Fruit fly (Drosophila melanogaster) whole organism, prepupa: ENCODE data around the gene unc-13-4A.
A peak's percentile ranks its signal among the peaks of the same experiment; 100 is the strongest.

Experiments used
- Blimp-1 ChIP-seq: fragments of 200-800 bp; sonication (Bioruptor generic); optimal IDR thresholded peaks from 3 replicates; lab custom pipeline; 2017; ENCODE audit warnings: missing biosample characterization, missing genetic modification characterization, mild to moderate bottlenecking, moderate library complexity, missing genetic modification reagents
- CG10631 ChIP-seq: fragments of 200-800 bp; sonication (Bioruptor generic); optimal IDR thresholded peaks from 2 replicates; lab custom pipeline; 2016; ENCODE audit warnings: missing biosample characterization, missing genetic modification characterization
- CG10669 ChIP-seq: fragments of 200-800 bp; sonication (Bioruptor generic); optimal IDR thresholded peaks from 3 replicates; lab custom pipeline; 2018; ENCODE audit warnings: missing biosample characterization, mild to moderate bottlenecking, missing genetic modification characterization, moderate library complexity
- CG11294 ChIP-seq: fragments of 200-800 bp; sonication (Bioruptor generic); IDR thresholded peaks from 2 replicates; pipeline ENCODE4 v1.3.6; 2022; ENCODE audit warnings: missing biosample characterization, missing genetic modification characterization
- CG11762 ChIP-seq: fragments of 200-800 bp; sonication (Bioruptor generic); optimal IDR thresholded peaks from 3 replicates; lab custom pipeline; 2016; ENCODE audit warnings: missing biosample characterization, missing genetic modification characterization; ENCODE audit not compliant: insufficient read depth
- CG15336 ChIP-seq: fragments of 200-800 bp; sonication (Bioruptor generic); IDR thresholded peaks from 2 replicates; pipeline ENCODE4 v1.3.6; 2022; ENCODE audit warnings: missing biosample characterization, missing genetic modification characterization
- CG1621 ChIP-seq: fragments of 200-800 bp; sonication (Bioruptor generic); optimal IDR thresholded peaks from 3 replicates; lab custom pipeline; 2018; ENCODE audit warnings: missing biosample characterization, mild to moderate bottlenecking, missing genetic modification characterization
- CG16779 ChIP-seq: fragments of 200-800 bp; sonication (Bioruptor generic); optimal IDR thresholded peaks from 3 replicates; lab custom pipeline; 2017; ENCODE audit warnings: missing biosample characterization, mild to moderate bottlenecking, missing genetic modification characterization
- CG31627 ChIP-seq: fragments of 200-800 bp; sonication (Bioruptor generic); optimal IDR thresholded peaks from 3 replicates; lab custom pipeline; 2016; ENCODE audit warnings: missing biosample characterization, missing genetic modification characterization
- CG32006 ChIP-seq: fragments of 200-800 bp; sonication (Bioruptor generic); optimal IDR thresholded peaks from 3 replicates; lab custom pipeline; 2017; ENCODE audit warnings: missing biosample characterization, mild to moderate bottlenecking, missing genetic modification characterization
- CG34406 ChIP-seq: fragments of 200-800 bp; sonication (Bioruptor generic); optimal IDR thresholded peaks from 3 replicates; lab custom pipeline; 2016; ENCODE audit warnings: missing biosample characterization, missing genetic modification characterization
- CG3919 ChIP-seq: fragments of 200-800 bp; sonication (Bioruptor generic); optimal IDR thresholded peaks from 3 replicates; lab custom pipeline; 2016; ENCODE audit warnings: missing biosample characterization, missing genetic modification characterization
- CG4318 ChIP-seq: fragments of 200-800 bp; sonication (Bioruptor generic); optimal IDR thresholded peaks from 3 replicates; lab custom pipeline; 2017; ENCODE audit warnings: missing biosample characterization, mild to moderate bottlenecking, missing genetic modification characterization
- CG6163 ChIP-seq: fragments of 200-800 bp; sonication (Bioruptor generic); IDR thresholded peaks from 3 replicates; pipeline ENCODE4 v1.3.6; 2022; ENCODE audit warnings: missing biosample characterization, missing genetic modification characterization
- CG6276 ChIP-seq: fragments of 200-800 bp; sonication (Bioruptor generic); optimal IDR thresholded peaks from 2 replicates; lab custom pipeline; 2017; ENCODE audit warnings: missing biosample characterization, mild to moderate bottlenecking, missing genetic modification characterization
- CG6792 ChIP-seq: fragments of 200-800 bp; sonication (Bioruptor generic); optimal IDR thresholded peaks from 3 replicates; lab custom pipeline; 2016; ENCODE audit warnings: missing biosample characterization, missing genetic modification characterization
- CG6808 ChIP-seq: fragments of 200-800 bp; sonication (Bioruptor generic); optimal IDR thresholded peaks from 3 replicates; lab custom pipeline; 2017; ENCODE audit warnings: missing biosample characterization, missing genetic modification characterization, mild to moderate bottlenecking, moderate library complexity, missing genetic modification reagents
- CG6854 ChIP-seq: fragments of 200-800 bp; sonication (Bioruptor generic); optimal IDR thresholded peaks from 2 replicates; lab custom pipeline; 2017; ENCODE audit warnings: missing biosample characterization, mild to moderate bottlenecking, missing genetic modification characterization
- CG7368 ChIP-seq: fragments of 200-800 bp; sonication (Bioruptor generic); optimal IDR thresholded peaks from 3 replicates; lab custom pipeline; 2016; ENCODE audit warnings: missing biosample characterization, missing genetic modification characterization
- CG8119 ChIP-seq: fragments of 200-800 bp; sonication (Bioruptor generic); IDR thresholded peaks from 3 replicates; pipeline ENCODE4 v1.3.6; 2022; ENCODE audit warnings: missing biosample characterization, missing genetic modification characterization
- CG8319 ChIP-seq: fragments of 200-800 bp; sonication (Bioruptor generic); optimal IDR thresholded peaks from 3 replicates; lab custom pipeline; 2016; ENCODE audit warnings: missing biosample characterization, missing genetic modification characterization
- CG8632 ChIP-seq: fragments of 200-800 bp; sonication (Bioruptor generic); optimal IDR thresholded peaks from 3 replicates; lab custom pipeline; 2016; ENCODE audit warnings: missing biosample characterization, missing genetic modification characterization
- CG9139 ChIP-seq: fragments of 200-800 bp; sonication (Bioruptor generic); optimal IDR thresholded peaks from 3 replicates; lab custom pipeline; 2017; ENCODE audit warnings: missing biosample characterization, mild to moderate bottlenecking, missing genetic modification characterization
- Eip78C ChIP-seq: fragments of 200-800 bp; sonication (Bioruptor generic); peaks from one replicate; lab custom pipeline; 2016; ENCODE audit warnings: missing biosample characterization, missing genetic modification characterization
- Eip93F ChIP-seq: fragments of 200-800 bp; sonication (Bioruptor generic); optimal IDR thresholded peaks from 2 replicates; lab custom pipeline; 2016; ENCODE audit warnings: missing biosample characterization, mild to moderate bottlenecking, missing genetic modification characterization
- Ets96B ChIP-seq: fragments of 200-800 bp; optimal IDR thresholded peaks from 2 replicates; lab custom pipeline; 2019; ENCODE audit warnings: missing biosample characterization, mild to moderate bottlenecking, missing genetic modification characterization, moderate library complexity
- Gug ChIP-seq: fragments of 200-800 bp; sonication (Bioruptor generic); IDR thresholded peaks from 2 replicates; pipeline ENCODE4 v1.3.6; 2022; ENCODE audit warnings: missing biosample characterization, missing genetic modification characterization
- Hr38 ChIP-seq: sonication (Bioruptor generic); optimal IDR thresholded peaks from 2 replicates; lab custom pipeline; 2016; ENCODE audit warnings: missing biosample characterization, missing genetic modification characterization
- Hr4 ChIP-seq: fragments of 200-800 bp; sonication (Bioruptor generic); optimal IDR thresholded peaks from 3 replicates; lab custom pipeline; 2016; ENCODE audit warnings: missing biosample characterization, missing genetic modification characterization
- Lpt ChIP-seq: fragments of 200-800 bp; sonication (Bioruptor generic); optimal IDR thresholded peaks from 3 replicates; lab custom pipeline; 2016; ENCODE audit warnings: missing biosample characterization, missing genetic modification characterization
- OdsH ChIP-seq: fragments of 200-800 bp; sonication (Bioruptor generic); optimal IDR thresholded peaks from 3 replicates; lab custom pipeline; 2016; ENCODE audit warnings: missing biosample characterization, missing genetic modification characterization
- Sox14 ChIP-seq: fragments of 200-800 bp; sonication (Bioruptor generic); optimal IDR thresholded peaks from 3 replicates; lab custom pipeline; 2016; ENCODE audit warnings: missing biosample characterization, missing genetic modification characterization
- Sox15 ChIP-seq: fragments of 200-800 bp; sonication (Bioruptor generic); optimal IDR thresholded peaks from 3 replicates; lab custom pipeline; 2016; ENCODE audit warnings: missing biosample characterization, missing genetic modification characterization
- achi ChIP-seq: fragments of 200-800 bp; sonication (Bioruptor generic); optimal IDR thresholded peaks from 3 replicates; lab custom pipeline; 2016; ENCODE audit warnings: missing biosample characterization, missing genetic modification characterization
- dac ChIP-seq: fragments of 200-800 bp; sonication (Bioruptor generic); optimal IDR thresholded peaks from 2 replicates; lab custom pipeline; 2017; ENCODE audit warnings: missing biosample characterization, mild to moderate bottlenecking, missing genetic modification characterization
- dsx ChIP-seq: fragments of 200-800 bp; optimal IDR thresholded peaks from 3 replicates; lab custom pipeline; 2019; ENCODE audit warnings: missing biosample characterization, mild to moderate bottlenecking, missing genetic modification characterization, moderate library complexity; ENCODE audit not compliant: poor library complexity, severe bottlenecking
- eg ChIP-seq: fragments of 200-800 bp; sonication (Bioruptor generic); IDR thresholded peaks from 3 replicates; pipeline ENCODE4 v1.3.6; 2022; ENCODE audit warnings: missing biosample characterization, missing genetic modification characterization
- esn ChIP-seq: fragments of 200-800 bp; sonication (Bioruptor generic); optimal IDR thresholded peaks from 2 replicates; lab custom pipeline; 2016; ENCODE audit warnings: missing biosample characterization, mild to moderate bottlenecking, missing genetic modification characterization, moderate library complexity
- fd59A ChIP-seq: fragments of 200-800 bp; sonication (Bioruptor generic); optimal IDR thresholded peaks from 2 replicates; lab custom pipeline; 2017; ENCODE audit warnings: missing biosample characterization, mild to moderate bottlenecking, missing genetic modification characterization, missing genetic modification reagents
- fd85E ChIP-seq: fragments of 200-800 bp; sonication (Bioruptor generic); optimal IDR thresholded peaks from 3 replicates; lab custom pipeline; 2016; ENCODE audit warnings: missing biosample characterization, missing genetic modification characterization
- fkh ChIP-seq: fragments of 200-800 bp; sonication (Bioruptor generic); optimal IDR thresholded peaks from 3 replicates; lab custom pipeline; 2017; ENCODE audit warnings: missing biosample characterization, mild to moderate bottlenecking, missing genetic modification characterization, moderate library complexity
- lz ChIP-seq: fragments of 200-800 bp; sonication (Bioruptor generic); optimal IDR thresholded peaks from 3 replicates; lab custom pipeline; 2016; ENCODE audit warnings: missing biosample characterization, missing genetic modification characterization
- net ChIP-seq: fragments of 200-800 bp; sonication (Bioruptor generic); optimal IDR thresholded peaks from 3 replicates; lab custom pipeline; 2016; ENCODE audit warnings: missing biosample characterization, missing genetic modification characterization
- salr ChIP-seq, 2 experiments: fragments of 200-800 bp; sonication (Bioruptor generic); optimal IDR thresholded peaks; 3 replicates each; lab custom pipeline; 2016 to 2018; ENCODE audit warnings: missing biosample characterization in 2 of 2, missing genetic modification characterization in 2 of 2, mild to moderate bottlenecking in 1 of 2
- spab ChIP-seq: fragments of 200-800 bp; sonication (Bioruptor generic); optimal IDR thresholded peaks from 2 replicates; lab custom pipeline; 2017; ENCODE audit warnings: missing biosample characterization, mild to moderate bottlenecking, missing genetic modification characterization, missing genetic modification reagents
- ss ChIP-seq, 2 experiments: fragments of 200-800 bp; sonication (Bioruptor generic); optimal IDR thresholded peaks; 2 replicates in 1 of 2; 3 replicates in 1 of 2; lab custom pipeline; 2017 to 2018; ENCODE audit warnings: mild to moderate bottlenecking in 2 of 2, missing biosample characterization in 2 of 2, missing genetic modification characterization in 2 of 2, moderate library complexity in 1 of 2
- svp ChIP-seq: fragments of 200-800 bp; sonication (Bioruptor generic); peaks from one replicate; lab custom pipeline; 2016; ENCODE audit warnings: missing biosample characterization, missing genetic modification characterization
- vri ChIP-seq: fragments of 200-800 bp; sonication (Bioruptor generic); optimal IDR thresholded peaks from 3 replicates; lab custom pipeline; 2016; ENCODE audit warnings: missing biosample characterization, mild to moderate bottlenecking, missing genetic modification characterization

Gene unc-13-4A

dm6 chr3L:7312754-7313153, at the start of gene unc-13-4A:
Gene unc-13-4A, minus strand, starts transcription at chr3L:7312896.
- TF ChIP-seq fkh (GFP tag; lab: Kevin White, UChicago) (no peak), Gug (GFP tag; lab: Robert Waterston, UW) (no peak), CG10631 (no peak), Sox15 (GFP tag; lab: Kevin White, UChicago) (no peak), CG8632 (GFP tag; lab: Kevin White, UChicago) (no peak), dac (GFP tag; lab: Kevin White, UChicago) (no peak), svp (GFP tag; lab: Kevin White, UChicago) (no peak), CG16779 (tag; lab: Kevin White, UChicago) (no peak), CG6792 (GFP tag; lab: Kevin White, UChicago) (no peak), Eip93F (GFP tag; lab: Kevin White, UChicago) (no peak), CG11762 (no peak), CG32006 (GFP tag; lab: Kevin White, UChicago) (no peak)

- TF ChIP-seq CG34406 (GFP tag; lab: Kevin White, UChicago) (peak; percentile 5), CG8632 (GFP tag; lab: Kevin White, UChicago) (no peak), CG32006 (GFP tag; lab: Kevin White, UChicago) (peak; percentile 18), dsx (GFP tag; lab: Kevin White, UChicago) (no peak), CG7368 (peak; percentile 53), Lpt (GFP tag; lab: Kevin White, UChicago) (peak; percentile 19), Hr38 (GFP tag; lab: Kevin White, UChicago) (no peak), Eip93F (GFP tag; lab: Kevin White, UChicago) (no peak), OdsH (GFP tag; lab: Kevin White, UChicago) (no peak), fd59A (GFP tag; lab: Kevin White, UChicago) (no peak), CG8319 (GFP tag; lab: Kevin White, UChicago) (peak; percentile 20), ss (GFP tag; optimal IDR thresholded peaks at IDR 0.05; lab: Kevin White, UChicago) (peak; percentile 23 to 47), CG8119 (peak; percentile 64; the same call in 2 of the 3 replicates), CG6276 (GFP tag; lab: Kevin White, UChicago) (peak; percentile 62), spab (peak; percentile 28), lz (GFP tag; lab: Kevin White, UChicago) (no peak), esn (GFP tag; lab: Kevin White, UChicago) (no peak), CG10669 (peak; percentile 21), fkh (GFP tag; lab: Kevin White, UChicago) (no peak), fd85E (GFP tag; lab: Kevin White, UChicago) (no peak), CG6854 (GFP tag; lab: Kevin White, UChicago) (peak; percentile 39), CG9139 (GFP tag; lab: Kevin White, UChicago) (peak; percentile 51), salr (GFP tag; optimal IDR thresholded peaks at IDR 0.05; lab: Kevin White, UChicago) (no peak), CG6808 (GFP tag; lab: Kevin White, UChicago) (peak; percentile 82), CG11294 (no peak), CG31627 (GFP tag; lab: Kevin White, UChicago) (no peak), vri (GFP tag; lab: Kevin White, UChicago) (no peak), CG15336 (peak; percentile 68), Blimp-1 (GFP tag; lab: Kevin White, UChicago) (no peak), CG3919 (GFP tag; lab: Kevin White, UChicago) (no peak), CG10631 (no peak), Ets96B (tag; lab: Kevin White, UChicago) (no peak), CG16779 (tag; lab: Kevin White, UChicago) (peak; percentile 52), net (peak; percentile 35), Sox15 (GFP tag; lab: Kevin White, UChicago) (no peak), Eip78C (GFP tag; lab: Kevin White, UChicago) (peak; percentile 60), Sox14 (GFP tag; lab: Kevin White, UChicago) (no peak), eg (GFP tag; lab: Robert Waterston, UW) (peak; percentile 74; the same call in 2 of the 3 replicates), CG6163 (no peak; the same call in 1 of the 3 replicates), CG4318 (GFP tag; lab: Kevin White, UChicago) (no peak), dac (GFP tag; lab: Kevin White, UChicago) (peak; percentile 0), Hr4 (GFP tag; lab: Kevin White, UChicago) (peak; percentile 50), achi (GFP tag; lab: Kevin White, UChicago) (peak; percentile 5), svp (GFP tag; lab: Kevin White, UChicago) (peak; percentile 95), CG1621 (tag; lab: Kevin White, UChicago) (no peak)
Measured at dm6 chr3L:7361095-7361522, 48.4 kb upstream of the unc-13-4A start.
